Worm (Caenorhabditis elegans) whole organism, midembryonic: ENCODE results near the gene col-93.

Experiments used
- T22C8.4 ChIP-seq: fragments of 200-800 bp; sonication (Bioruptor generic); IDR thresholded peaks from 2 replicates; pipeline ENCODE4 v1.3.6; 2022; ENCODE audit warnings: missing genetic modification characterization, missing compliant biosample characterization
- cog-1 ChIP-seq: sonication (generic microtip); optimal IDR thresholded peaks from 2 replicates; lab custom pipeline; 2016; ENCODE audit warnings: missing genetic modification characterization, missing compliant biosample characterization
- flt-1 ChIP-seq: fragments of 200-800 bp; sonication (Bioruptor generic); IDR thresholded peaks from 2 replicates; pipeline ENCODE4 v1.3.6; 2022; ENCODE audit warnings: missing genetic modification characterization, missing compliant biosample characterization
- klf-2 ChIP-seq: fragments of 200-800 bp; sonication (Bioruptor generic); conservative IDR thresholded peaks from 2 replicates; pipeline ENCODE4 v1.3.6; 2022; ENCODE audit warnings: missing genetic modification reagents, missing genetic modification characterization, missing compliant biosample characterization
- med-1 ChIP-seq: sonication (generic microtip); optimal IDR thresholded peaks from 2 replicates; lab custom pipeline; 2017; ENCODE audit warnings: missing genetic modification characterization, mild to moderate bottlenecking, missing compliant biosample characterization, antibody characterized with exemption, missing genetic modification reagents; ENCODE audit not compliant: insufficient read depth
- tab-1 ChIP-seq: fragments of 200-800 bp; sonication (Bioruptor generic); IDR thresholded peaks from 2 replicates; pipeline ENCODE4 v1.3.6; 2022; ENCODE audit warnings: missing genetic modification characterization, missing compliant biosample characterization
- ztf-23 ChIP-seq: fragments of 200-800 bp; sonication (Bioruptor generic); IDR thresholded peaks from 2 replicates; pipeline ENCODE4 v1.3.6; 2022; ENCODE audit warnings: missing genetic modification reagents, missing genetic modification characterization, missing compliant biosample characterization
- ztf-29 ChIP-seq: fragments of 200-800 bp; sonication (Bioruptor generic); IDR thresholded peaks from 2 replicates; pipeline ENCODE4 v1.3.6; 2022; ENCODE audit warnings: missing genetic modification reagents, missing genetic modification characterization, missing compliant biosample characterization

ce11 chrIII:10987561-10988184 lies 2.3 kb upstream of the col-93 start, which contains the start of gene col-94:
- TF ChIP-seq T22C8.4 (GFP tag; lab: Robert Waterston, UW) (no peak), klf-2 (GFP tag; lab: Robert Waterston, UW) (no peak), med-1 (no peak), ztf-23 (no peak), ztf-29 (no peak), cog-1 (tag; lab: Kevin White, UChicago) (no peak), flt-1 (GFP tag; lab: Robert Waterston, UW) (no peak), tab-1 (no peak)
